Fruit fly (Drosophila melanogaster): ENCODE data around the gene jar.

Gene jar

DNA sequence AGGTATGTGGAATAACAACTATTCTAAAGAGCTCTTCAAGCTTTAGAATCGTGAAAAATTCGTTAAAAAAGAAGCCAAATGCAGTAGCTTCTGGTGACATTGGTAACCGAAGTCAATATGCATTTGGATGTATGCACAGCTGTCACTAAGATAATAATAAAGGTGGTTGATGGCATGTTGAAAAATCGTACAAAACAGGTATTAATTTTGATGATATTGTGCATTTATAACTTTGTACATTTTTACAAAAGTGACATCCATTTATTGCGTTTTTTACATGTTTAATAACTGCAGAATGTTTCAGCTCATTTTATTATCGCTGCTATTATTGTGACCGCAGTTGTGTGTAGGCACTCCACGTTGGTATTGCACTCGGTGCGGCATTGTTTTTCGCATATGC lies 30.5 kb upstream of the jar start:
- peak; percentile 59 for TF ChIP-seq esn (GFP tag; optimal IDR thresholded peaks at IDR 0.05)
- TF ChIP-seq CG6808 (GFP tag; optimal IDR thresholded peaks at IDR 0.05) = no peak
- TF ChIP-seq Blimp-1 (GFP tag; optimal IDR thresholded peaks at IDR 0.05) = no peak
- no peak for TF ChIP-seq vri (GFP tag; optimal IDR thresholded peaks at IDR 0.05)
- TF ChIP-seq Met (GFP tag; optimal IDR thresholded peaks at IDR 0.05) = no peak
- TF ChIP-seq lz (GFP tag; optimal IDR thresholded peaks at IDR 0.05) = peak; percentile 46
- TF ChIP-seq topi (GFP tag; optimal IDR thresholded peaks at IDR 0.05) = peak; percentile 44
- peak; percentile 14 for TF ChIP-seq fd59A (GFP tag; optimal IDR thresholded peaks at IDR 0.05)
- no peak for TF ChIP-seq Sox14 (GFP tag; optimal IDR thresholded peaks at IDR 0.05)
- peak; percentile 23 for TF ChIP-seq CG7368 (GFP tag; optimal IDR thresholded peaks at IDR 0.05)
- no peak; the same call in 2 of the 3 replicates for TF ChIP-seq CG8119 (GFP tag; IDR thresholded peaks at IDR 0.05)
- TF ChIP-seq CG1621 (tag; optimal IDR thresholded peaks at IDR 0.05) = no peak
- peak; percentile 59 for TF ChIP-seq Hr4 (GFP tag; optimal IDR thresholded peaks at IDR 0.05)
- 0 out of 2 replicates have a peak, but pooled peaks have one; percentile 10 for TF ChIP-seq CG11294 (GFP tag; IDR thresholded peaks at IDR 0.05)
- TF ChIP-seq Eip75B (GFP tag; optimal IDR thresholded peaks at IDR 0.05) = peak; percentile 31
- peak; percentile 25 for TF ChIP-seq CG4318 (GFP tag; optimal IDR thresholded peaks at IDR 0.05)
- TF ChIP-seq dsx (GFP tag; optimal IDR thresholded peaks at IDR 0.05; ENCODE audit: poor library complexity, severe bottlenecking) = no peak
- TF ChIP-seq fd85E (GFP tag; optimal IDR thresholded peaks at IDR 0.05) = no peak
- no peak for TF ChIP-seq Eip93F (GFP tag; optimal IDR thresholded peaks at IDR 0.05)
- no peak for TF ChIP-seq fkh (GFP tag; optimal IDR thresholded peaks at IDR 0.05)
- TF ChIP-seq Gug (GFP tag; IDR thresholded peaks at IDR 0.05) = no peak
- peak; percentile 16 for TF ChIP-seq Ets96B (tag; optimal IDR thresholded peaks at IDR 0.05)
- peak; percentile 55 for TF ChIP-seq net (GFP tag; optimal IDR thresholded peaks at IDR 0.05)
- no peak for TF ChIP-seq CG11762 (GFP tag; optimal IDR thresholded peaks at IDR 0.05; ENCODE audit: insufficient read depth)
- TF ChIP-seq Lpt (GFP tag; optimal IDR thresholded peaks at IDR 0.05) = peak; percentile 15
- TF ChIP-seq CG34406 (GFP tag; optimal IDR thresholded peaks at IDR 0.05) = no peak
- no peak for TF ChIP-seq CG9139 (GFP tag; optimal IDR thresholded peaks at IDR 0.05)
- no peak for TF ChIP-seq CG8319 (GFP tag; optimal IDR thresholded peaks at IDR 0.05)
- TF ChIP-seq OdsH (GFP tag; optimal IDR thresholded peaks at IDR 0.05) = peak; percentile 50
- TF ChIP-seq Eip78C (GFP tag) = peak; percentile 84
- peak; percentile 41 for TF ChIP-seq cyc (GFP tag; optimal IDR thresholded peaks at IDR 0.05)
- TF ChIP-seq CG16779 (tag; optimal IDR thresholded peaks at IDR 0.05) = no peak
- peak; percentile 64 for TF ChIP-seq CG15336 (GFP tag; IDR thresholded peaks at IDR 0.05)
- no peak for TF ChIP-seq CG3919 (GFP tag; optimal IDR thresholded peaks at IDR 0.05)
- peak; percentile 60 for TF ChIP-seq CG32006 (GFP tag; optimal IDR thresholded peaks at IDR 0.05)
- TF ChIP-seq Smox (GFP tag; optimal IDR thresholded peaks at IDR 0.05) = no peak
- TF ChIP-seq Ets21C (GFP tag; optimal IDR thresholded peaks at IDR 0.05) = no peak
- TF ChIP-seq CG11902 (GFP tag; optimal IDR thresholded peaks at IDR 0.05) = no peak
- TF ChIP-seq CG31627 (GFP tag; optimal IDR thresholded peaks at IDR 0.05) = peak; percentile 47
- no peak for TF ChIP-seq svp (GFP tag)
- TF ChIP-seq spab (GFP tag; optimal IDR thresholded peaks at IDR 0.05) = no peak
- no peak for TF ChIP-seq CG6854 (GFP tag; optimal IDR thresholded peaks at IDR 0.05)
- no peak for TF ChIP-seq CG3032 (tag; optimal IDR thresholded peaks at IDR 0.05)
- peak; percentile 18 for TF ChIP-seq CG6276 (GFP tag; optimal IDR thresholded peaks at IDR 0.05)
- TF ChIP-seq pdm3 (GFP tag; optimal IDR thresholded peaks at IDR 0.05) = peak; percentile 52
- no peak for TF ChIP-seq Hr38 (GFP tag; optimal IDR thresholded peaks at IDR 0.05)
- TF ChIP-seq salr (GFP tag; optimal IDR thresholded peaks at IDR 0.05) = no peak
- peak; percentile 31 for TF ChIP-seq CG6792 (GFP tag; optimal IDR thresholded peaks at IDR 0.05)
- no peak for TF ChIP-seq CG10669 (GFP tag; optimal IDR thresholded peaks at IDR 0.05)
- peak; percentile 39 for TF ChIP-seq acj6 (GFP tag; optimal IDR thresholded peaks at IDR 0.05)
- peak; percentile 32 for TF ChIP-seq CG8632 (GFP tag; optimal IDR thresholded peaks at IDR 0.05)
- peak; percentile 14 for TF ChIP-seq CG10631 (GFP tag; optimal IDR thresholded peaks at IDR 0.05)
- no peak for TF ChIP-seq Sox102F (GFP tag; optimal IDR thresholded peaks at IDR 0.05)
